Worm (Caenorhabditis elegans): ENCODE data around the gene nas-18.

Gene nas-18

ce11 chrV:11412125-11412524 is 15.9 kb downstream of the nas-18 start (continued):
- TF ChIP-seq fkh-10 (GFP tag; optimal IDR thresholded peaks at IDR 0.05) (no peak), nhr-77 (tag; optimal IDR thresholded peaks at IDR 0.05) (peak; percentile 51), mep-1 (tag; optimal IDR thresholded peaks at IDR 0.05) (peak; percentile 35), aly-2 (tag; optimal IDR thresholded peaks at IDR 0.05) (no peak), ets-5 (GFP tag; IDR thresholded peaks at IDR 0.05) (no peak), lin-39 (tag; optimal IDR thresholded peaks at IDR 0.05) (no peak), nhr-28 (tag; optimal IDR thresholded peaks at IDR 0.05) (no peak), pag-3 (tag; optimal IDR thresholded peaks at IDR 0.05; ENCODE audit: borderline replicate concordance, insufficient read depth) (no peak), unc-86 (tag; optimal IDR thresholded peaks at IDR 0.05) (no peak), ceh-82 (tag; optimal IDR thresholded peaks at IDR 0.05) (peak in 1 of 3 experiments; percentile 3), tbx-2 (tag; optimal IDR thresholded peaks at IDR 0.05) (no peak), ztf-11 (tag; optimal IDR thresholded peaks at IDR 0.05) (no peak), hlh-17 (GFP tag; optimal IDR thresholded peaks at IDR 0.05; ENCODE audit: borderline replicate concordance) (no peak), efl-1 (optimal IDR thresholded peaks at IDR 0.05) (peak; percentile 11 to 46), efl-1 (GFP tag; optimal IDR thresholded peaks at IDR 0.05 in 1 of 2) (peak; percentile 23 to 93), aha-1 (tag; optimal IDR thresholded peaks at IDR 0.05) (no peak), vab-15 (tag; optimal IDR thresholded peaks at IDR 0.05) (no peak), nhr-90 (tag; optimal IDR thresholded peaks at IDR 0.05; ENCODE audit: poor library complexity) (peak; percentile 61), ceh-90 (tag; optimal IDR thresholded peaks at IDR 0.05) (no peak), nhr-85 (tag) (peak; percentile 78), sptf-1 (tag; optimal IDR thresholded peaks at IDR 0.05) (no peak), egl-13 (tag; optimal IDR thresholded peaks at IDR 0.05) (no peak), fkh-8 (tag; optimal IDR thresholded peaks at IDR 0.05) (no peak), dpl-1 (GFP tag; optimal IDR thresholded peaks at IDR 0.05) (peak; percentile 16 to 31 (median 20)), C34B4.2 (tag; optimal IDR thresholded peaks at IDR 0.05) (no peak), sox-4 (tag; optimal IDR thresholded peaks at IDR 0.05) (no peak), alr-1 (tag; optimal IDR thresholded peaks at IDR 0.05; ENCODE audit: borderline replicate concordance) (no peak), ces-1 (GFP tag; optimal IDR thresholded peaks at IDR 0.05) (no peak), nhr-76 (tag; optimal IDR thresholded peaks at IDR 0.05) (no peak), dsc-1 (tag; optimal IDR thresholded peaks at IDR 0.05) (no peak), elt-2 (tag; optimal IDR thresholded peaks at IDR 0.05) (peak; percentile 72), fkh-4 (tag; optimal IDR thresholded peaks at IDR 0.05; ENCODE audit: borderline replicate concordance) (no peak), efl-3 (GFP tag; optimal IDR thresholded peaks at IDR 0.05) (no peak), ceh-88 (GFP tag; IDR thresholded peaks at IDR 0.05) (no peak), nhr-47 (tag; optimal IDR thresholded peaks at IDR 0.05) (no peak), pqm-1 (tag; optimal IDR thresholded peaks at IDR 0.05) (no peak), pax-3 (tag; optimal IDR thresholded peaks at IDR 0.05) (no peak), hlh-4 (tag; optimal IDR thresholded peaks at IDR 0.05) (no peak), lin-14 (GFP tag; optimal IDR thresholded peaks at IDR 0.05) (peak; percentile 68), ceh-8 (GFP tag; optimal IDR thresholded peaks at IDR 0.05) (no peak), xbp-1 (tag; optimal IDR thresholded peaks at IDR 0.05) (peak; percentile 6), lin-35 (GFP tag; optimal IDR thresholded peaks at IDR 0.05) (peak in 1 of 2 experiments; percentile 81), blmp-1 (tag; optimal IDR thresholded peaks at IDR 0.05) (no peak), ceh-63 (GFP tag; optimal IDR thresholded peaks at IDR 0.05) (no peak), hpl-2 (GFP tag; optimal IDR thresholded peaks at IDR 0.05) (no peak), C16A3.4 (tag; optimal IDR thresholded peaks at IDR 0.05) (peak; percentile 19), tlp-1 (tag; optimal IDR thresholded peaks at IDR 0.05) (no peak), C04F5.9 (tag; optimal IDR thresholded peaks at IDR 0.05) (no peak), mdl-1 (tag; optimal IDR thresholded peaks at IDR 0.05) (peak in 1 of 2 experiments; percentile 59), fos-1 (tag; optimal IDR thresholded peaks at IDR 0.05) (no peak)
